Fruit fly (Drosophila melanogaster): ENCODE results near the gene CG11294.

CG11294 gene

DNA sequence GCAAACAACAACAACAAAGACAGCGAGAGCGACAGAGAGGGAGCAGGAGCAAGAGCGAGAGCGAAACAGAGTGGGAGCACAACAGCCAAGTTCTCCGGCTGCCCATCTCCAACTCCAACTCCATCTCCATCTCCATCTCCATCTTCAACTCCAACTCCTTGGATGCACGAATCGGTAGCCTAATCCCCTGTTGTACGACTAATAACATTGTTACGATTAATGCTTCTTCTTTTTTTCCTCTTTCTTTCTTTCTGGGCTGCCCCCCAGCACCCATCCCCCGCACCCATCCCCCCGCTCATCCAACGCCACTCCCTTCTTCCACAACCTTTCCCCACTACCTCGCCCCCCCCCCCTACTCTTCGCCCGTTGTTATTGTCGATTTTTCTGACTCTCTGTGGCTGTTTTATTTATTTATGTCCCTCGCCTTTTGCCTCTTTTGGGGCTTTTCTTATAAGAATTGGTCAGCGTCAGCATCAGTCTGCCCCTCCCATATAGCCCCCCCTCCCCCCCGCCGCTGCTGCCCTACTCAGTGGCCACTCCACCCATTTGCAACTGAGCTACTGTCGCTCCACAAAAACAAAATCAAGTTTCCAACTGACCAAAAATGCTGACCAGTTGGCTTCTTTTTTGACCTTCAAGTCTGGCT, 32.1 kb downstream of the CG11294 start:
- TF ChIP-seq lz (GFP tag; optimal IDR thresholded peaks at IDR 0.05) (no peak), dsx (GFP tag; optimal IDR thresholded peaks at IDR 0.05; ENCODE audit: poor library complexity, severe bottlenecking) (peak; percentile 54)

DNA sequence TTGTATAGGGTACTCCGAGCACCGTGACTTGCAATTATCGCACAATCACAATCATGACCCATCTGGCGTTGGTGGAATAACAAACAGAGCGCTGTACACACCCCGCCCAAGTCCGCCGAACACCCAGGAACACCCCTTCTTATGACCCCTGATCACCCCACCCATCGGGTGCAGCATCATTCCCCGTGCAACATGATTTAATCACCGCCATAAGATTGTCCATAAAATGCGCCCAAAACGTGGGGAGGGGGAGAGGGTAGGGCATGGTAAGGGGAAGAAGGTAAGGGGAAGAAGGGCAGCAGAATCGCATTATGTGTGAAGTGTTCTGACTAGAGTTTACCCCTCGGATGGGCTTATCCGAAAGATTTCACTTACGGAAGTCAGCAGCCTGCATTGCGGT, 33.1 kb downstream of the CG11294 start:
- TF ChIP-seq Ets96B (tag; optimal IDR thresholded peaks at IDR 0.05) (no peak), Lpt (GFP tag; optimal IDR thresholded peaks at IDR 0.05) (no peak), dac (GFP tag; optimal IDR thresholded peaks at IDR 0.05) (no peak), CG31627 (GFP tag; optimal IDR thresholded peaks at IDR 0.05) (peak; percentile 3), svp (GFP tag) (peak; percentile 66), CG6163 (GFP tag; IDR thresholded peaks at IDR 0.05) (0 out of 3 replicates have a peak, but pooled peaks have one; percentile 8)

- no peak for TF ChIP-seq esn (GFP tag; optimal IDR thresholded peaks at IDR 0.05)
- TF ChIP-seq dsx (GFP tag; optimal IDR thresholded peaks at IDR 0.05; ENCODE audit: poor library complexity, severe bottlenecking) = no peak
- no peak for TF ChIP-seq Eip93F (GFP tag; optimal IDR thresholded peaks at IDR 0.05)
- no peak for TF ChIP-seq CG6163 (GFP tag; IDR thresholded peaks at IDR 0.05)
Measured at dm6 chrX:8658047-8658446, 35.4 kb downstream of the CG11294 start.

dm6 chrX:8656550-8657431, 36.6 kb downstream of the CG11294 start:
- TF ChIP-seq dac (GFP tag; optimal IDR thresholded peaks at IDR 0.05) (peak; percentile 52), CG8119 (GFP tag; IDR thresholded peaks at IDR 0.05) (peak; percentile 59; the same call in 1 of the 3 replicates), cyc (GFP tag; optimal IDR thresholded peaks at IDR 0.05) (peak; percentile 68), Hr4 (GFP tag; optimal IDR thresholded peaks at IDR 0.05) (peak; percentile 55), CG3919 (GFP tag; optimal IDR thresholded peaks at IDR 0.05) (peak; percentile 75), Hr39 (GFP tag; optimal IDR thresholded peaks at IDR 0.05) (peak; percentile 71), Sox15 (GFP tag; optimal IDR thresholded peaks at IDR 0.05) (peak; percentile 59), CG6854 (GFP tag; optimal IDR thresholded peaks at IDR 0.05) (no peak), pdm3 (GFP tag; optimal IDR thresholded peaks at IDR 0.05) (peak; percentile 69), Blimp-1 (GFP tag; optimal IDR thresholded peaks at IDR 0.05) (no peak), CG11902 (GFP tag; optimal IDR thresholded peaks at IDR 0.05) (peak; percentile 50), Met (GFP tag; optimal IDR thresholded peaks at IDR 0.05) (peak; percentile 65), lz (GFP tag; optimal IDR thresholded peaks at IDR 0.05) (peak; percentile 56), net (GFP tag; optimal IDR thresholded peaks at IDR 0.05) (peak; percentile 43), CG8632 (GFP tag; optimal IDR thresholded peaks at IDR 0.05) (peak; percentile 26), CG16779 (tag; optimal IDR thresholded peaks at IDR 0.05) (peak; percentile 18), acj6 (GFP tag; optimal IDR thresholded peaks at IDR 0.05) (peak; percentile 73), CG4318 (GFP tag; optimal IDR thresholded peaks at IDR 0.05) (peak; percentile 24), Eip93F (GFP tag; optimal IDR thresholded peaks at IDR 0.05) (no peak), CG15336 (GFP tag; IDR thresholded peaks at IDR 0.05) (peak; percentile 63; the same call in 1 of the 2 replicates), OdsH (GFP tag; optimal IDR thresholded peaks at IDR 0.05) (peak; percentile 61), dsx (GFP tag; optimal IDR thresholded peaks at IDR 0.05; ENCODE audit: poor library complexity, severe bottlenecking) (peak; percentile 68), Ets21C (GFP tag; optimal IDR thresholded peaks at IDR 0.05) (peak; percentile 40), Sox102F (GFP tag; optimal IDR thresholded peaks at IDR 0.05) (peak; percentile 48), Gug (GFP tag; IDR thresholded peaks at IDR 0.05) (peak; percentile 62), salr (GFP tag; optimal IDR thresholded peaks at IDR 0.05) (peak; percentile 37 to 53), CG6808 (GFP tag; optimal IDR thresholded peaks at IDR 0.05) (peak; percentile 74), fd59A (GFP tag; optimal IDR thresholded peaks at IDR 0.05) (peak; percentile 74), topi (GFP tag; optimal IDR thresholded peaks at IDR 0.05) (peak; percentile 64), CG6792 (GFP tag; optimal IDR thresholded peaks at IDR 0.05) (peak; percentile 64), fkh (GFP tag; optimal IDR thresholded peaks at IDR 0.05) (no peak), ss (GFP tag; optimal IDR thresholded peaks at IDR 0.05) (peak; percentile 60 to 68), vri (GFP tag; optimal IDR thresholded peaks at IDR 0.05) (peak; percentile 41), CG10669 (GFP tag; optimal IDR thresholded peaks at IDR 0.05) (peak; percentile 71), fd85E (GFP tag; optimal IDR thresholded peaks at IDR 0.05) (no peak), CG10631 (GFP tag; optimal IDR thresholded peaks at IDR 0.05) (peak; percentile 63)

All from whole organism, prepupa.